Worm (Caenorhabditis elegans) whole organism, young adult: ENCODE data around the gene ZK899.7.

ENCODE experiments used
- C17E4.6 ChIP-seq: fragments of 200-800 bp; sonication (Bioruptor generic); IDR thresholded peaks from 2 replicates; pipeline ENCODE4 v1.3.6; 2022; ENCODE audit warnings: missing genetic modification reagents, missing genetic modification characterization, missing compliant biosample characterization
- F33H1.4 ChIP-seq: fragments of 200-800 bp; sonication (Bioruptor generic); IDR thresholded peaks from 2 replicates; pipeline ENCODE4 v1.3.6; 2022; ENCODE audit warnings: missing genetic modification reagents, missing genetic modification characterization, missing compliant biosample characterization
- attf-6 ChIP-seq: fragments of 200-800 bp; sonication (Bioruptor generic); IDR thresholded peaks from 2 replicates; pipeline ENCODE4 v1.3.6; 2022; ENCODE audit warnings: missing genetic modification reagents, missing genetic modification characterization, missing compliant biosample characterization
- ceh-91 ChIP-seq: fragments of 200-800 bp; sonication (Bioruptor generic); IDR thresholded peaks from 2 replicates; pipeline ENCODE4 v1.3.6; 2022; ENCODE audit warnings: missing genetic modification reagents, missing genetic modification characterization, missing compliant biosample characterization
- lin-35 ChIP-seq, 3 experiments: fragments of 150-350 bp in 2 of 3; sonication (generic microtip) in 1 of 3; optimal IDR thresholded peaks; 2 replicates each; lab custom pipeline; 2014 to 2018; ENCODE audit warnings: missing biosample characterization in 3 of 3, missing genetic modification characterization in 3 of 3, missing genetic modification reagents in 3 of 3
- lin-40 ChIP-seq: sonication (generic microtip); optimal IDR thresholded peaks from 2 replicates; lab custom pipeline; 2016; ENCODE audit warnings: missing genetic modification characterization, mild to moderate bottlenecking, missing compliant biosample characterization, missing genotype, missing genetic modification reagents
- lir-1 ChIP-seq: fragments of 200-800 bp; sonication (Bioruptor generic); conservative IDR thresholded peaks from 2 replicates; pipeline ENCODE4 v1.3.6; 2022; ENCODE audit warnings: missing genetic modification reagents, missing genetic modification characterization, missing compliant biosample characterization
- nfya-1 ChIP-seq: sonication (generic microtip); optimal IDR thresholded peaks from 2 replicates; lab custom pipeline; 2017; ENCODE audit warnings: antibody characterized with exemption, missing compliant biosample characterization, missing genetic modification characterization, borderline replicate concordance; ENCODE audit not compliant: insufficient read depth
- pha-4 ChIP-seq: fragments of 150-350 bp; sonication (generic microtip); optimal IDR thresholded peaks from 2 replicates; lab custom pipeline; 2014; ENCODE audit warnings: missing biosample characterization, missing genetic modification reagents, missing genetic modification characterization
- snpc-4 ChIP-seq, 5 experiments: fragments of 150-350 bp in 1 of 5; sonication (generic microtip) in 4 of 5; optimal IDR thresholded peaks; 2 replicates each; lab custom pipeline; 2014 to 2018; ENCODE audit warnings: missing genetic modification characterization in 5 of 5, missing biosample characterization in 3 of 5, antibody characterized with exemption in 2 of 5, mild to moderate bottlenecking in 2 of 5, missing compliant biosample characterization in 2 of 5, missing genotype in 2 of 5, moderate library complexity in 2 of 5, missing genetic modification reagents in 1 of 5
- tbp1 ChIP-seq: fragments of 200-800 bp; sonication (Bioruptor generic); optimal IDR thresholded peaks from 2 replicates; lab custom pipeline; 2018; ENCODE audit warnings: mild to moderate bottlenecking, missing genetic modification characterization, missing compliant biosample characterization
- ztf-18 ChIP-seq: sonication (generic microtip); optimal IDR thresholded peaks from 2 replicates; lab custom pipeline; 2016; ENCODE audit warnings: missing genotype, mild to moderate bottlenecking, missing genetic modification characterization, missing compliant biosample characterization
- ztf-6 ChIP-seq: fragments of 200-800 bp; sonication (Bioruptor generic); IDR thresholded peaks from 2 replicates; pipeline ENCODE4 v1.3.6; 2022; ENCODE audit warnings: missing genetic modification reagents, missing genetic modification characterization, missing compliant biosample characterization

DNA sequence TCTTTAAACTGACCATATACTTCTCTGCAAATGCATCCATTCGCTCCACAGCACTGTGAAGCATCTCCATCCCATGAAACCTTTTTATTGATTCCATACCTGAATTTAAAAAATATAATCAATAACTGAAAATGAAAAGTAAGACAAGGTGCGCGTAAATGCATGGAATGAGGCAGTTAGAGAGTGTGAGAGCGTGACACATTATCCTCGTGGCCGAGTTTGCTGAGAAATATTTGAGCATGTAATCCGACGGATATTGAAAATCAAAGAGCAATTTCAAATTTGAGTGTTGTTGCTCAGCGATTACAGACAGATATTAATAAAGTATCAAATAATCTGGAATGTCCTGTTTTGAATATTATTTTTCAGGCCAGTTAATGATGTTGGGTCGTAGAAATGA lies at the start of gene ZK899.7:
- TF ChIP-seq lin-35 (GFP tag; optimal IDR thresholded peaks at IDR 0.05; lab: Kevin White, UChicago) (no peak), attf-6 (GFP tag; lab: Robert Waterston, UW) (no peak), tbp1 (GFP tag; lab: Kevin White, UChicago) (no peak), snpc-4 (GFP tag; optimal IDR thresholded peaks at IDR 0.05; lab: Kevin White, UChicago) (no peak), snpc-4 (tag; optimal IDR thresholded peaks at IDR 0.05; lab: Kevin White, UChicago) (no peak), C17E4.6 (GFP tag; lab: Robert Waterston, UW) (no peak), ztf-18 (tag; lab: Kevin White, UChicago) (no peak), nfya-1 (tag; lab: Kevin White, UChicago) (no peak), ztf-6 (GFP tag; lab: Robert Waterston, UW) (no peak), pha-4 (no peak), F33H1.4 (GFP tag; lab: Robert Waterston, UW) (no peak), ceh-91 (GFP tag; lab: Robert Waterston, UW) (no peak), lin-40 (tag; lab: Kevin White, UChicago) (no peak), lir-1 (no peak)
